Worm (Caenorhabditis elegans) whole organism, young adult: Measurements from ENCODE around the gene R07C3.13.

ENCODE experiments used
- C17E4.6 ChIP-seq: fragments of 200-800 bp; sonication (Bioruptor generic); IDR thresholded peaks from 2 replicates; pipeline ENCODE4 v1.3.6; 2022; ENCODE audit warnings: missing genetic modification reagents, missing genetic modification characterization, missing compliant biosample characterization
- F23B12.7 ChIP-seq: sonication (generic microtip); optimal IDR thresholded peaks from 2 replicates; lab custom pipeline; 2017; ENCODE audit warnings: missing genetic modification characterization, mild to moderate bottlenecking, missing compliant biosample characterization, antibody characterized with exemption, moderate library complexity; ENCODE audit not compliant: insufficient read depth
- F37B4.10 ChIP-seq: fragments of 200-800 bp; sonication (Bioruptor generic); IDR thresholded peaks from 2 replicates; pipeline ENCODE4 v1.3.6; 2022; ENCODE audit warnings: missing genetic modification characterization, missing compliant biosample characterization
- Y53F4B.3 ChIP-seq: fragments of 200-800 bp; sonication (Bioruptor generic); IDR thresholded peaks from 2 replicates; pipeline ENCODE4 v1.3.6; 2022; ENCODE audit warnings: missing genetic modification reagents, missing genetic modification characterization, missing compliant biosample characterization
- Y53G8AR.9 ChIP-seq: fragments of 200-800 bp; sonication (Bioruptor generic); conservative IDR thresholded peaks from 2 replicates; pipeline ENCODE4 v1.3.6; 2022; ENCODE audit warnings: missing genetic modification reagents, missing genetic modification characterization, missing compliant biosample characterization
- Y56A3A.18 ChIP-seq: fragments of 200-800 bp; sonication (Bioruptor generic); IDR thresholded peaks from 2 replicates; pipeline ENCODE4 v1.3.6; 2022; ENCODE audit warnings: missing genetic modification reagents, missing genetic modification characterization, missing compliant biosample characterization
- aptf-3 ChIP-seq: fragments of 200-800 bp; sonication (Bioruptor generic); IDR thresholded peaks from 2 replicates; pipeline ENCODE4 v1.3.6; 2022; ENCODE audit warnings: missing genetic modification characterization, missing compliant biosample characterization
- atf-7 ChIP-seq: sonication (generic microtip); optimal IDR thresholded peaks from 2 replicates; lab custom pipeline; 2017; ENCODE audit warnings: mild to moderate bottlenecking, missing genetic modification characterization, missing compliant biosample characterization
- cebp-2 ChIP-seq: fragments of 200-800 bp; sonication (Bioruptor generic); IDR thresholded peaks from 2 replicates; pipeline ENCODE4 v1.3.6; 2022; ENCODE audit warnings: missing genetic modification characterization, missing compliant biosample characterization
- ceh-100 ChIP-seq: fragments of 200-800 bp; sonication (Bioruptor generic); IDR thresholded peaks from 2 replicates; pipeline ENCODE4 v1.3.6; 2022; ENCODE audit warnings: missing genetic modification reagents, missing genetic modification characterization, missing compliant biosample characterization
- ceh-58 ChIP-seq: fragments of 200-800 bp; sonication (Bioruptor generic); IDR thresholded peaks from 2 replicates; pipeline ENCODE4 v1.3.6; 2022; ENCODE audit warnings: missing genetic modification characterization, missing compliant biosample characterization
- efl-1 ChIP-seq: fragments of 150-350 bp; optimal IDR thresholded peaks from 2 replicates; lab custom pipeline; 2014; ENCODE audit warnings: missing biosample characterization, missing genetic modification reagents, missing genetic modification characterization
- fkh-3 ChIP-seq: sonication (generic microtip); optimal IDR thresholded peaks from 2 replicates; lab custom pipeline; 2016; ENCODE audit warnings: mild to moderate bottlenecking, missing genetic modification characterization, missing compliant biosample characterization
- gei-17 ChIP-seq: fragments of 200-800 bp; sonication (Bioruptor generic); optimal IDR thresholded peaks from 2 replicates; lab custom pipeline; 2018; ENCODE audit warnings: mild to moderate bottlenecking, missing genetic modification characterization, missing compliant biosample characterization
- hlh-26 ChIP-seq: fragments of 200-800 bp; sonication (Bioruptor generic); conservative IDR thresholded peaks from 2 replicates; pipeline ENCODE4 v1.3.6; 2022; ENCODE audit warnings: missing genetic modification reagents, missing genetic modification characterization, missing compliant biosample characterization
- hmg-1.2 ChIP-seq: fragments of 200-800 bp; sonication (Bioruptor generic); IDR thresholded peaks from 2 replicates; pipeline ENCODE4 v1.3.6; 2022; ENCODE audit warnings: missing genetic modification reagents, missing genetic modification characterization, missing compliant biosample characterization
- let-607 ChIP-seq, 2 experiments: fragments of 200-800 bp in 1 of 2; sonication (Bioruptor generic) in 1 of 2; sonication (generic microtip) in 1 of 2; optimal IDR thresholded peaks; 2 replicates each; lab custom pipeline; 2016 to 2018; ENCODE audit warnings: mild to moderate bottlenecking in 2 of 2, missing compliant biosample characterization in 2 of 2, missing genetic modification characterization in 2 of 2, moderate library complexity in 2 of 2, missing genotype in 1 of 2
- lin-26 ChIP-seq: fragments of 200-800 bp; sonication (Bioruptor generic); IDR thresholded peaks from 2 replicates; pipeline ENCODE4 v1.3.6; 2022; ENCODE audit warnings: missing genetic modification reagents, missing genetic modification characterization, missing compliant biosample characterization
- madf-3 ChIP-seq: fragments of 200-800 bp; sonication (Bioruptor generic); IDR thresholded peaks from 2 replicates; pipeline ENCODE4 v1.3.6; 2022; ENCODE audit warnings: missing genetic modification reagents, missing genetic modification characterization, missing compliant biosample characterization
- madf-6 ChIP-seq: fragments of 200-800 bp; sonication (Bioruptor generic); IDR thresholded peaks from 2 replicates; pipeline ENCODE4 v1.3.6; 2022; ENCODE audit warnings: missing genetic modification reagents, missing genetic modification characterization, missing compliant biosample characterization
- mel-28 ChIP-seq: sonication (generic microtip); optimal IDR thresholded peaks from 2 replicates; lab custom pipeline; 2016; ENCODE audit warnings: borderline replicate concordance, mild to moderate bottlenecking, missing genetic modification characterization, missing compliant biosample characterization
- mes-4 ChIP-seq: sonication (generic microtip); optimal IDR thresholded peaks from 2 replicates; lab custom pipeline; 2016; ENCODE audit warnings: missing genotype, missing genetic modification characterization, missing compliant biosample characterization
- nhr-80 ChIP-seq: sonication (generic microtip); optimal IDR thresholded peaks from 2 replicates; lab custom pipeline; 2016; ENCODE audit warnings: missing genetic modification characterization, missing compliant biosample characterization
- rpc-1 ChIP-seq, 2 experiments: fragments of 150-350 bp in 1 of 2; sonication (generic microtip) in 1 of 2; optimal IDR thresholded peaks; 2 replicates each; lab custom pipeline; 2014 to 2018; ENCODE audit warnings: missing biosample characterization in 1 of 2, missing genetic modification characterization in 1 of 2, missing genetic modification reagents in 1 of 2, missing genotype in 1 of 2
- sea-2 ChIP-seq: fragments of 200-800 bp; sonication (Bioruptor generic); IDR thresholded peaks from 2 replicates; pipeline ENCODE4 v1.3.6; 2022; ENCODE audit warnings: missing genetic modification characterization, missing compliant biosample characterization
- snpc-4 ChIP-seq, 5 experiments: fragments of 150-350 bp in 1 of 5; sonication (generic microtip) in 4 of 5; optimal IDR thresholded peaks; 2 replicates each; lab custom pipeline; 2014 to 2018; ENCODE audit warnings: missing genetic modification characterization in 5 of 5, missing biosample characterization in 3 of 5, antibody characterized with exemption in 2 of 5, mild to moderate bottlenecking in 2 of 5, missing compliant biosample characterization in 2 of 5, missing genotype in 2 of 5, moderate library complexity in 2 of 5, missing genetic modification reagents in 1 of 5
- somi-1 ChIP-seq: fragments of 200-800 bp; sonication (Bioruptor generic); optimal IDR thresholded peaks from 2 replicates; lab custom pipeline; 2018; ENCODE audit warnings: mild to moderate bottlenecking, missing genetic modification characterization, missing compliant biosample characterization
- tbx-9 ChIP-seq: sonication (generic microtip); optimal IDR thresholded peaks from 2 replicates; lab custom pipeline; 2016; ENCODE audit warnings: borderline replicate concordance, missing genetic modification characterization, inconsistent platforms, missing compliant biosample characterization
- ztf-25 ChIP-seq: fragments of 200-800 bp; sonication (Bioruptor generic); IDR thresholded peaks from 2 replicates; pipeline ENCODE4 v1.3.6; 2022; ENCODE audit warnings: missing genetic modification reagents, missing genetic modification characterization, missing compliant biosample characterization

R07C3.13 gene

DNA sequence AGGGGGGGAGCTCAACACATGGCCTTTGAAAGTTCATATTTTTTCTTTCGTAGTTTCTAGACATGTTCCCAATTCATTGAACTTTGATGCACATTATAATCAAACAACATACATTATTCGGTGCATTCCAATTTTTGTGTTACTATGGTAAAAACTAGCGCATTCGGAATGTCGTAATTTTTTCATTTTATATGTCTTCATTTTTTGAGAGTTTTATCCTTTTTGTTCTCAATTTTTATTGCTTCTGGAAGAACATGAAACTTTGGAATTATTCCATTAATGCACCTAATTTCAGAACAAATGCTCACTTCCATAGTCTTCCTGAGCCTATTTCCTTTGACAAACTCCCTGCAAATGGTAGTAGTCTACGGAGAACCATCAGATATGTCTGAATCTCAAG is 25.6 kb downstream of the R07C3.13 start, which contains the start of gene T07D3.2:
TSS of gene T07D3.2 (plus strand) at position 301 of the 400 bp plus-strand sequence.
- TF ChIP-seq ztf-25 (GFP tag; lab: Robert Waterston, UW) = no peak
- TF ChIP-seq hlh-26 = no peak
- TF ChIP-seq Y53F4B.3 = no peak
- TF ChIP-seq let-607 (tag; optimal IDR thresholded peaks at IDR 0.05; lab: Kevin White, UChicago) = no peak
- TF ChIP-seq Y56A3A.18 = no peak
- no peak for TF ChIP-seq tbx-9 (tag; lab: Kevin White, UChicago)
- TF ChIP-seq ceh-100 (GFP tag; lab: Robert Waterston, UW) = no peak
- no peak for TF ChIP-seq Y53G8AR.9 (GFP tag; lab: Robert Waterston, UW)
- no peak for TF ChIP-seq rpc-1 (optimal IDR thresholded peaks at IDR 0.05; lab: Kevin White, UChicago)
- no peak for TF ChIP-seq rpc-1 (tag; optimal IDR thresholded peaks at IDR 0.05; lab: Kevin White, UChicago)
- no peak for TF ChIP-seq lin-26 (GFP tag; lab: Robert Waterston, UW)
- TF ChIP-seq atf-7 (tag; lab: Kevin White, UChicago) = no peak
- no peak for TF ChIP-seq cebp-2 (GFP tag; lab: Robert Waterston, UW)
- TF ChIP-seq mel-28 (tag; lab: Kevin White, UChicago) = no peak
- no peak for TF ChIP-seq madf-6 (GFP tag; lab: Robert Waterston, UW)
- no peak for TF ChIP-seq F37B4.10 (GFP tag; lab: Robert Waterston, UW)
- TF ChIP-seq somi-1 = no peak
- no peak for TF ChIP-seq efl-1 (GFP tag; lab: Kevin White, UChicago)
- TF ChIP-seq aptf-3 (GFP tag; lab: Robert Waterston, UW) = no peak

DNA sequence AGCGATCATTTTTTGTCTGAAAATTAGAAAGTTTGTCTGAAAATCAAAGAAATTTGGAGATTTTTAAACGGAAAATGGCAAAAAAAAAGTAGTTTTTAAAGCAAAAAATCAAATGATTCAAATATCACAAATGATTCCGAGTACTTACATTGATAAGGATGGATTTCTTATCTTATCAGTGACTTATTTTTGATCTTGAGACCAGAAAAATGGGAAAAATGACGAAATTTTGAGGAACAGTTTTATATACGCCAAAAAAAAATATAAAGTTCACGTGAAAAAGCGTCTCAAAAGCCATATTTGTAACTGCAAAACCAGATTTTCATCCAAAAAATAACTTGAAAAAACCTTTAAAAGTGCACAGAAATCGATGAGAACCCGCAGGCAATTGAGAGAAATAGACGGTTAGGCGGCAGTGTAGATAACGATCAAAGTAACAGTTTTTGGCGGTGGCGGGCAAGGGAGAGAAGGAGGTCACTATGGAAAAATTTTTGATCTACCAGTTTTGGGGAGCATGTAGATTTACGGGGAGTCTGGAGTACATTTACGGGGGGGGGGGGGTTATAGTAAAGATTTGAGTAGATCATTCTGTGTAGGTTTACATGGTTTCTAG is 26.4 kb downstream of the R07C3.13 start, which contains the start of gene T07D3.9:
TSS of gene T07D3.9 (minus strand) at position 194 of the 613 bp plus-strand sequence.
- peak; percentile 59; the same call in 1 of the 2 replicates for TF ChIP-seq madf-6 (GFP tag; lab: Robert Waterston, UW)
- no peak for TF ChIP-seq mes-4
- no peak for TF ChIP-seq C17E4.6 (GFP tag; lab: Robert Waterston, UW)
- TF ChIP-seq efl-1 (GFP tag; lab: Kevin White, UChicago) = peak; percentile 51
- peak; percentile 55 for TF ChIP-seq nhr-80 (tag; lab: Kevin White, UChicago)
- no peak for TF ChIP-seq fkh-3
- no peak for TF ChIP-seq sea-2 (GFP tag; lab: Robert Waterston, UW)
- TF ChIP-seq madf-3 (GFP tag; lab: Robert Waterston, UW) = no peak
- TF ChIP-seq F23B12.7 = no peak
- TF ChIP-seq hmg-1.2 = peak; percentile 55; the same call in 1 of the 2 replicates
- no peak for TF ChIP-seq ceh-58
- TF ChIP-seq gei-17 (GFP tag; lab: Kevin White, UChicago) = no peak
- TF ChIP-seq, all 124 proteins: peak for 4

DNA sequence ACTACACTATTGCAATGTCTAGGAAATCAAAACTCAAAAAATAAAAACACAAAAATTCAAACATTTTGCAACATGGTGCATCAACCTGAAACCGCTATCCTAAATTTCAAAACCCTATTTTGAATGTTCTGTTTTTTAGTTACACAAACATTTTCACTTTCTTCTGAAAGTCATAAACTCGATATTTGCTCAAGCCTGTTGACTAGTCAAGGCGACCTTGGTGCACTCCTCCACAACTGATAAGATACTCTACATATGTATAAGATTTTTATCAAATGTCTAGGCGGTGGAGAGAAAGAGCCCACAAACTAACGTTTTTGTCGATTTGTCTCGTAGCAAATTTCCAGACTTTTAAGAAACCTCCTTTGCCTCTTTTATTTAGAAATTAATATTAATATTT is 39.2 kb downstream of the R07C3.13 start, which contains the start of gene T07D3.4:
TSS of gene T07D3.4 (plus strand) at position 286 of the 400 bp plus-strand sequence.
- TF ChIP-seq nhr-80 (tag; lab: Kevin White, UChicago) (peak; percentile 70), madf-3 (GFP tag; lab: Robert Waterston, UW) (no peak)

ce11 chrII:884204-884603 is 43.0 kb downstream of the R07C3.13 start:
- TF ChIP-seq nhr-80 (tag; lab: Kevin White, UChicago) = peak; percentile 28
- TF ChIP-seq snpc-4 (GFP tag; optimal IDR thresholded peaks at IDR 0.05; lab: Kevin White, UChicago) = no peak
- TF ChIP-seq snpc-4 (tag; optimal IDR thresholded peaks at IDR 0.05; lab: Kevin White, UChicago) = peak in 1 of 4 experiments; percentile 54
- TF ChIP-seq efl-1 (GFP tag; lab: Kevin White, UChicago) = no peak
